Worm (Caenorhabditis elegans) whole organism, L1 larva: Measurements from ENCODE around the gene ncs-4.

Experiments
- C04F5.9 ChIP-seq: sonication (generic microtip); optimal IDR thresholded peaks from 2 replicates; lab custom pipeline; 2016; ENCODE audit warnings: missing genetic modification characterization, missing compliant biosample characterization
- F16B12.6 ChIP-seq: fragments of 150-350 bp; optimal IDR thresholded peaks from 2 replicates; lab custom pipeline; 2014; ENCODE audit warnings: missing biosample characterization, missing genetic modification characterization
- Y116A8C.19 ChIP-seq: sonication (generic microtip); optimal IDR thresholded peaks from 2 replicates; lab custom pipeline; 2016; ENCODE audit warnings: missing compliant biosample characterization, missing genetic modification characterization, borderline replicate concordance
- aha-1 ChIP-seq: fragments of 150-350 bp; optimal IDR thresholded peaks from 2 replicates; lab custom pipeline; 2014; ENCODE audit warnings: missing biosample characterization, missing genetic modification characterization
- blmp-1 ChIP-seq: fragments of 150-350 bp; optimal IDR thresholded peaks from 2 replicates; lab custom pipeline; 2014; ENCODE audit warnings: missing biosample characterization, missing genetic modification characterization
- ceh-82 ChIP-seq, 3 experiments: fragments of 150-350 bp in 1 of 3; sonication (generic microtip) in 2 of 3; optimal IDR thresholded peaks; 2 replicates each; lab custom pipeline; 2014 to 2017; ENCODE audit warnings: missing biosample characterization in 3 of 3, missing genetic modification characterization in 3 of 3
- ceh-88 ChIP-seq: fragments of 200-800 bp; sonication (Bioruptor generic); IDR thresholded peaks from 2 replicates; pipeline ENCODE4 v1.3.6; 2022; ENCODE audit warnings: missing genetic modification characterization, missing compliant biosample characterization
- ceh-90 ChIP-seq: sonication (generic microtip); optimal IDR thresholded peaks from 2 replicates; lab custom pipeline; 2016; ENCODE audit warnings: missing genetic modification characterization, missing compliant biosample characterization
- ces-1 ChIP-seq: fragments of 150-350 bp; optimal IDR thresholded peaks from 2 replicates; lab custom pipeline; 2014; ENCODE audit warnings: missing biosample characterization, missing genetic modification reagents, missing genetic modification characterization
- dsc-1 ChIP-seq: sonication (generic microtip); optimal IDR thresholded peaks from 2 replicates; lab custom pipeline; 2016; ENCODE audit warnings: mild to moderate bottlenecking, missing genetic modification characterization, missing compliant biosample characterization
- efl-1 ChIP-seq, 4 experiments: fragments of 150-350 bp; optimal IDR thresholded peaks in 3 of 4; peaks in 1 of 4; 1 replicate in 1 of 4; 2 replicates in 3 of 4; lab custom pipeline; 2014; ENCODE audit warnings: missing biosample characterization in 2 of 4, missing genetic modification characterization in 2 of 4, missing genetic modification reagents in 2 of 4
- egl-27 ChIP-seq, 2 experiments: fragments of 150-350 bp in 1 of 2; sonication (generic microtip); optimal IDR thresholded peaks; 3 replicates each; lab custom pipeline; 2017 to 2018; ENCODE audit warnings: missing biosample characterization in 2 of 2, missing genetic modification characterization in 2 of 2, missing genetic modification reagents in 2 of 2
- elt-3 ChIP-seq, 6 experiments: fragments of 150-350 bp in 1 of 6; sonication (generic microtip); optimal IDR thresholded peaks; 2 replicates each; lab custom pipeline; 2017 to 2018; ENCODE audit warnings: missing biosample characterization in 6 of 6, missing genetic modification characterization in 6 of 6, inconsistent platforms in 1 of 6
- ets-5 ChIP-seq: fragments of 200-800 bp; sonication (Bioruptor generic); IDR thresholded peaks from 2 replicates; pipeline ENCODE4 v1.3.6; 2022; ENCODE audit warnings: missing genetic modification characterization, missing compliant biosample characterization
- fos-1 ChIP-seq: fragments of 150-350 bp; optimal IDR thresholded peaks from 2 replicates; lab custom pipeline; 2014; ENCODE audit warnings: missing biosample characterization, missing genetic modification characterization
- grh-1 ChIP-seq: fragments of 200-800 bp; sonication (Bioruptor generic); IDR thresholded peaks from 2 replicates; pipeline ENCODE4 v1.3.6; 2022; ENCODE audit warnings: missing genetic modification reagents, missing genetic modification characterization, missing compliant biosample characterization
- hlh-4 ChIP-seq: sonication (generic microtip); optimal IDR thresholded peaks from 2 replicates; lab custom pipeline; 2016; ENCODE audit warnings: mild to moderate bottlenecking, missing genetic modification characterization, missing compliant biosample characterization
- hpl-2 ChIP-seq: fragments of 150-350 bp; optimal IDR thresholded peaks from 2 replicates; lab custom pipeline; 2014; ENCODE audit warnings: missing biosample characterization, missing genetic modification reagents, missing genetic modification characterization
- irx-1 ChIP-seq: sonication (generic microtip); optimal IDR thresholded peaks from 2 replicates; lab custom pipeline; 2016; ENCODE audit warnings: missing genetic modification characterization, missing compliant biosample characterization
- lin-13 ChIP-seq: fragments of 150-350 bp; optimal IDR thresholded peaks from 2 replicates; lab custom pipeline; 2014; ENCODE audit warnings: missing biosample characterization, missing genetic modification reagents, missing genetic modification characterization
- lin-14 ChIP-seq: fragments of 200-800 bp; sonication (Bioruptor generic); optimal IDR thresholded peaks from 2 replicates; lab custom pipeline; 2018; ENCODE audit warnings: mild to moderate bottlenecking, missing genetic modification characterization, moderate library complexity, missing compliant biosample characterization
- lin-15B ChIP-seq: fragments of 150-350 bp; sonication (generic microtip); optimal IDR thresholded peaks from 3 replicates; lab custom pipeline; 2014; ENCODE audit warnings: missing biosample characterization, missing genetic modification characterization
- lin-35 ChIP-seq, 2 experiments: fragments of 150-350 bp; optimal IDR thresholded peaks; 2 replicates each; lab custom pipeline; 2014; ENCODE audit warnings: missing biosample characterization in 2 of 2, missing genetic modification characterization in 2 of 2, missing genetic modification reagents in 2 of 2
- lsy-2 ChIP-seq, 2 experiments: fragments of 150-350 bp; optimal IDR thresholded peaks; 2 replicates each; lab custom pipeline; 2014; ENCODE audit warnings: missing biosample characterization in 2 of 2, missing genetic modification characterization in 2 of 2
- mab-9 ChIP-seq: fragments of 200-800 bp; sonication (Bioruptor generic); IDR thresholded peaks from 2 replicates; pipeline ENCODE4 v1.3.6; 2022; ENCODE audit warnings: missing genetic modification reagents, missing genetic modification characterization, missing compliant biosample characterization
- mdl-1 ChIP-seq, 2 experiments: fragments of 150-350 bp; optimal IDR thresholded peaks; 2 replicates each; lab custom pipeline; 2014 to 2017; ENCODE audit warnings: missing biosample characterization in 2 of 2, missing genetic modification characterization in 2 of 2, inconsistent platforms in 1 of 2
- mep-1 ChIP-seq: fragments of 150-350 bp; optimal IDR thresholded peaks from 2 replicates; lab custom pipeline; 2014; ENCODE audit warnings: missing biosample characterization, missing genetic modification characterization
- nhr-11 ChIP-seq: fragments of 150-350 bp; optimal IDR thresholded peaks from 2 replicates; lab custom pipeline; 2014; ENCODE audit warnings: missing biosample characterization, missing genetic modification characterization
- nhr-12 ChIP-seq: sonication (generic microtip); optimal IDR thresholded peaks from 2 replicates; lab custom pipeline; 2017; ENCODE audit warnings: missing biosample characterization, missing genetic modification characterization
- nhr-20 ChIP-seq: sonication (generic microtip); optimal IDR thresholded peaks from 2 replicates; lab custom pipeline; 2016; ENCODE audit warnings: mild to moderate bottlenecking, missing genetic modification characterization, missing compliant biosample characterization
- nhr-237 ChIP-seq: fragments of 150-350 bp; optimal IDR thresholded peaks from 2 replicates; lab custom pipeline; 2014; ENCODE audit warnings: missing biosample characterization, missing genetic modification characterization
- nhr-28 ChIP-seq: fragments of 150-350 bp; optimal IDR thresholded peaks from 2 replicates; lab custom pipeline; 2014; ENCODE audit warnings: missing biosample characterization, missing genetic modification characterization
- nhr-47 ChIP-seq: sonication (generic microtip); optimal IDR thresholded peaks from 2 replicates; lab custom pipeline; 2016; ENCODE audit warnings: mild to moderate bottlenecking, missing genetic modification characterization, moderate library complexity, missing compliant biosample characterization
- nhr-85 ChIP-seq: sonication (generic microtip); peaks from one replicate; lab custom pipeline; 2016; ENCODE audit warnings: missing genetic modification characterization, inconsistent platforms, missing compliant biosample characterization
- nhr-90 ChIP-seq: sonication (generic microtip); optimal IDR thresholded peaks from 2 replicates; lab custom pipeline; 2016; ENCODE audit warnings: mild to moderate bottlenecking, missing genetic modification characterization, missing compliant biosample characterization; ENCODE audit not compliant: poor library complexity
- pag-3 ChIP-seq: sonication (generic microtip); optimal IDR thresholded peaks from 2 replicates; lab custom pipeline; 2017; ENCODE audit warnings: missing genetic modification characterization, mild to moderate bottlenecking, missing compliant biosample characterization, antibody characterized with exemption, borderline replicate concordance; ENCODE audit not compliant: insufficient read depth
- snu-23 ChIP-seq: sonication (generic microtip); optimal IDR thresholded peaks from 2 replicates; lab custom pipeline; 2016; ENCODE audit warnings: missing genetic modification characterization, missing compliant biosample characterization
- sox-4 ChIP-seq: sonication (generic microtip); optimal IDR thresholded peaks from 2 replicates; lab custom pipeline; 2016; ENCODE audit warnings: missing genetic modification characterization, missing compliant biosample characterization
- sptf-1 ChIP-seq: fragments of 150-350 bp; optimal IDR thresholded peaks from 2 replicates; lab custom pipeline; 2014; ENCODE audit warnings: missing biosample characterization, missing genetic modification characterization
- sup-37 ChIP-seq: fragments of 200-800 bp; sonication (Bioruptor generic); optimal IDR thresholded peaks from 2 replicates; lab custom pipeline; 2018; ENCODE audit warnings: mild to moderate bottlenecking, missing genetic modification characterization, missing compliant biosample characterization
- swsn-7 ChIP-seq: sonication (generic microtip); optimal IDR thresholded peaks from 2 replicates; lab custom pipeline; 2016; ENCODE audit warnings: missing genetic modification characterization, missing compliant biosample characterization
- tbx-2 ChIP-seq: sonication (generic microtip); optimal IDR thresholded peaks from 2 replicates; lab custom pipeline; 2016; ENCODE audit warnings: missing genetic modification characterization, missing compliant biosample characterization
- unc-130 ChIP-seq: fragments of 150-350 bp; optimal IDR thresholded peaks from 2 replicates; lab custom pipeline; 2017; ENCODE audit warnings: missing biosample characterization, missing genetic modification characterization, inconsistent platforms

The ncs-4 gene

DNA sequence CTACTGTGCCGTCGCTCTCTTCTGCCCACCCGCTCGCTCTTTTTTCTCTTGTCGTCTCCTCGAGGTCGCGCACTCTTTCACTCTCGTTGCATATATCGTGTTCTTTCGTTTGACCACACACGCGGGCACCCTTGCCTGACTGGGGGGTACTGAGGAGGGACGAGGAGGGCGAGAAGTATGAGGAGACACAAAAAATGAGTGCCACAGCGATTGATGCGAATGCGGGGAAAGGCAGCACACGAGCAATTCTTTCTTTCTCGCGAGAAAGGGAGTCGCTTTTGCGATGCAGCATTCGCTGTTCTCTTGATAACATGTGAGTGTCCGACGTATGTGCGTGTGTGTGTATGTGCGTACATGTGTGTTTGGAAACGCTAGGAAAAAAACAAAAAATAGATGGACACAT lies 12.2 kb downstream of the ncs-4 start (continued):
- peak; percentile 45 to 62 for TF ChIP-seq efl-1 (optimal IDR thresholded peaks at IDR 0.05; lab: Kevin White, UChicago)
- peak in 1 of 2 experiments; percentile 63 for TF ChIP-seq efl-1 (GFP tag; optimal IDR thresholded peaks at IDR 0.05 in 1 of 2; lab: Kevin White, UChicago)
- no peak for TF ChIP-seq nhr-28 (tag; lab: Kevin White, UChicago)
- TF ChIP-seq nhr-237 (tag; lab: Kevin White, UChicago): no peak
- TF ChIP-seq nhr-90 (tag; lab: Kevin White, UChicago): peak; percentile 54
- TF ChIP-seq C04F5.9 (tag; lab: Kevin White, UChicago): no peak
- TF ChIP-seq Y116A8C.19 (tag; lab: Kevin White, UChicago): no peak
- TF ChIP-seq irx-1: peak; percentile 74
- TF ChIP-seq hpl-2 (GFP tag; lab: Kevin White, UChicago): no peak
- TF ChIP-seq sox-4 (tag; lab: Kevin White, UChicago): peak; percentile 69
- TF ChIP-seq nhr-11 (tag; lab: Kevin White, UChicago): peak; percentile 13
- peak; percentile 74 for TF ChIP-seq unc-130 (tag; lab: Kevin White, UChicago)
- TF ChIP-seq elt-3 (tag; optimal IDR thresholded peaks at IDR 0.05; lab: Kevin White, UChicago): peak in 1 of 6 experiments; percentile 7

DNA sequence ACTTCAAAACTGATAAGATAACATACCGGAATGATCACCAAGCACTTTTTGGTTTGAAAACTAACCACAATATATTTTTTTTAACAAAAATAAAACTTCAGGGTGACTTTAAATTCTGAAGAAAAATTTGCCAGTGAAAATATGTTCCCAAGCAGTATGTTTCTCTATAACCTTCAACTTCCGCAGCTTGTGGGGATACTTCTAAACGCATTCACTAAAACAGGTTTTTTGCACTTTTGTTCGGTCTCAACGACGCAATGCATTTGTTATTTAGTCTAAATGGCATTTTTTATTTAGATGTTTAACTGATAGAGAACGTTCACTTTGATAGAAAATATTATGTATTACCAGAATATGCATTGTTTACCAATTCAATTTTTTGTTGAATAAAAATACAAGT lies 12.9 kb downstream of the ncs-4 start:
- TF ChIP-seq nhr-85 (tag; lab: Kevin White, UChicago): peak; percentile 60
- TF ChIP-seq grh-1 (GFP tag; lab: Robert Waterston, UW): peak; percentile 76
- no peak for TF ChIP-seq ets-5 (GFP tag; lab: Robert Waterston, UW)
- TF ChIP-seq nhr-47 (tag; lab: Kevin White, UChicago): no peak
- TF ChIP-seq unc-130 (tag; lab: Kevin White, UChicago): no peak
- TF ChIP-seq efl-1 (optimal IDR thresholded peaks at IDR 0.05; lab: Kevin White, UChicago): no peak
- peak in 1 of 2 experiments; percentile 62 for TF ChIP-seq efl-1 (GFP tag; optimal IDR thresholded peaks at IDR 0.05 in 1 of 2; lab: Kevin White, UChicago)
- peak; percentile 27 for TF ChIP-seq blmp-1
- TF ChIP-seq ceh-82 (tag; optimal IDR thresholded peaks at IDR 0.05; lab: Kevin White, UChicago): no peak
- TF ChIP-seq lin-14 (GFP tag; lab: Kevin White, UChicago): peak; percentile 14
- TF ChIP-seq elt-3 (tag; optimal IDR thresholded peaks at IDR 0.05; lab: Kevin White, UChicago): peak in 1 of 6 experiments; percentile 38

DNA sequence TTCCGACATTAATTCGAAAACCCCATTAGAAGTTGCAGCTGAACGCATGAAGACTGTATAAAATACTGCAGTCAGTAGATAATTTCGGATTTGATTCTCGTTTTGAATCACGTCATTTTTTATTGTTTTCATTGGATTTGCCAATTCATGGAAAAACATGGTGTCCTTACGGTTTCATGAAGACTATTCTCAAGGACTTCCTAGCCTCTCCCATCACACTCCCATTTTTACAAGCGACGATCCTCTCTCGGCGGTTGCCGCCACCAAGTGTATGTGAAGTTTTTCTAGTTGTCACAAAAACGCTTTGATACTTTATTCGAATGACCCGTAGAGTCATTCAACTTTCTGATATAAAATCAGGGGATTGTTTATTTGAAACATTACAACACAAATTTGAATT lies 13.5 kb downstream of the ncs-4 start:
- TF ChIP-seq lin-14 (GFP tag; lab: Kevin White, UChicago) (peak; percentile 59), dsc-1 (no peak), lsy-2 (tag; optimal IDR thresholded peaks at IDR 0.05; lab: Kevin White, UChicago) (peak in 1 of 2 experiments; percentile 1), fos-1 (no peak), blmp-1 (peak; percentile 53)

DNA sequence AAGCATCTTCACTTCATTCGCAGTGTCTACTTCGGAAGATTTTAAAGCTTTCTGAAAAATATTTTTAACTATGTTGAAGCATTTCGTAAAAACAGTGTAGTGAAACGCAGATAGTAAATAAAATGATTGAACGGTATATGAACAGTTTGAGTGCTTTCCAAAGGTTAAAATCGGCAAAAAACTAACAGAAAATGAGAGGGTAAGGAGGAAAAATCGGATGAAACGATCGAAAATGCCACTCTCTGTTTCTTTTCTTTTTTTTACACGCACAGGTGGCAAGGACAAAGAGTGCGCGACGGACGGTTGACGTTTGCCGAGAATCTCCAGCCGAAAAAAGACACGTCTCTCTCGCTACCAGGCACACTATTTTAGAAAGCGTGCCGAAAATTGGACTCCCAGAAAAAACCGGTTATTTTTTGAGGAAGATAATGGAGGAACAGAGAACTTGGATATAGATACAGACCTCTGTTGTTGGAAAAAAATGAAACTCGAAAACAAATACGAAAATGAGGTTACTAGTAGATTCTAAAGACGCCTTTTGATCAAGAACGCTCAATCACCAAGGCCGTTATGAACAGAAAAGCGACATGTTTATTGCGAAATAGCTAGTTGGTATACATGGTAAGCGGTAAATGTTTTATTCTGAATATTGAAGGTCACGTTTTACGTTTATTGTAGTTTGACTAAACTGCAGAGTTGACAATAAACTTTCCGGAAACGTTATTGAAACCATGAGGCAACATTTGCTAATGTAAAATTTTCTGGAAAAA lies 18.2 kb downstream of the ncs-4 start, which contains the start of gene myrf-2:
TSS of gene myrf-2 (minus strand) at position 51 of the 770 bp plus-strand sequence.
- TF ChIP-seq nhr-20 (peak; percentile 59), nhr-12 (tag; lab: Kevin White, UChicago) (no peak), mdl-1 (tag; optimal IDR thresholded peaks at IDR 0.05; lab: Kevin White, UChicago) (no peak), egl-27 (tag; optimal IDR thresholded peaks at IDR 0.05; lab: Kevin White, UChicago) (no peak), sup-37 (GFP tag; lab: Kevin White, UChicago) (no peak), lin-35 (GFP tag; optimal IDR thresholded peaks at IDR 0.05; lab: Kevin White, UChicago) (no peak), aha-1 (tag; lab: Kevin White, UChicago) (no peak), mep-1 (tag; lab: Kevin White, UChicago) (peak; percentile 47), tbx-2 (tag; lab: Kevin White, UChicago) (no peak), lin-13 (GFP tag; lab: Kevin White, UChicago) (no peak), F16B12.6 (tag; lab: Kevin White, UChicago) (no peak), ces-1 (GFP tag; lab: Kevin White, UChicago) (no peak), hlh-4 (tag; lab: Kevin White, UChicago) (no peak), pag-3 (peak; percentile 87), ceh-88 (GFP tag; lab: Robert Waterston, UW) (no peak), ceh-82 (tag; optimal IDR thresholded peaks at IDR 0.05; lab: Kevin White, UChicago) (no peak), grh-1 (GFP tag; lab: Robert Waterston, UW) (peak; percentile 91), lsy-2 (tag; optimal IDR thresholded peaks at IDR 0.05; lab: Kevin White, UChicago) (peak in 1 of 2 experiments; percentile 20), ceh-90 (tag; lab: Kevin White, UChicago) (no peak), snu-23 (peak; percentile 47), swsn-7 (peak; percentile 1), unc-130 (tag; lab: Kevin White, UChicago) (no peak), lin-15B (tag; lab: Kevin White, UChicago) (no peak), mab-9 (GFP tag; lab: Robert Waterston, UW) (no peak), sptf-1 (tag; lab: Kevin White, UChicago) (no peak), nhr-90 (tag; lab: Kevin White, UChicago) (peak; percentile 19), sox-4 (tag; lab: Kevin White, UChicago) (no peak), nhr-85 (tag; lab: Kevin White, UChicago) (peak; percentile 90)
